Worm (Caenorhabditis elegans): ENCODE measurements around the gene F15H10.9.

ce11 chrV:10426253-10426652, 11.7 kb upstream of the F15H10.9 start, which contains the start of gene apc-10:
- no peak for TF ChIP-seq nhr-237 (tag; optimal IDR thresholded peaks at IDR 0.05)
- TF ChIP-seq eor-1 (tag; optimal IDR thresholded peaks at IDR 0.05) = no peak
- TF ChIP-seq mml-1 (tag; optimal IDR thresholded peaks at IDR 0.05) = no peak
- TF ChIP-seq lin-39 (tag; optimal IDR thresholded peaks at IDR 0.05) = no peak
- TF ChIP-seq elt-3 (tag; optimal IDR thresholded peaks at IDR 0.05) = no peak
- no peak for TF ChIP-seq mdl-1 (tag; optimal IDR thresholded peaks at IDR 0.05)
- TF ChIP-seq ceh-28 (tag; optimal IDR thresholded peaks at IDR 0.05) = no peak
- no peak for TF ChIP-seq pha-4 (tag; optimal IDR thresholded peaks at IDR 0.05)
- no peak for TF ChIP-seq pqm-1 (tag; optimal IDR thresholded peaks at IDR 0.05)
- no peak for TF ChIP-seq jun-1 (tag; optimal IDR thresholded peaks at IDR 0.05)
- no peak for TF ChIP-seq nhr-11 (tag; optimal IDR thresholded peaks at IDR 0.05)
